Worm (Caenorhabditis elegans) whole organism, L3 larva: ENCODE data around the gene Y66D12A.24.

ENCODE experiments used
- R02D3.7 ChIP-seq: fragments of 150-350 bp; optimal IDR thresholded peaks from 2 replicates; lab custom pipeline; 2014; ENCODE audit warnings: missing biosample characterization, missing genetic modification characterization
- ZK546.5 ChIP-seq: sonication (generic microtip); optimal IDR thresholded peaks from 2 replicates; lab custom pipeline; 2017; ENCODE audit warnings: missing biosample characterization, missing genetic modification characterization
- aly-2 ChIP-seq: fragments of 150-350 bp; optimal IDR thresholded peaks from 2 replicates; lab custom pipeline; 2014; ENCODE audit warnings: missing biosample characterization, missing genetic modification characterization
- ceh-16 ChIP-seq: sonication (generic microtip); optimal IDR thresholded peaks from 2 replicates; lab custom pipeline; 2017; ENCODE audit warnings: missing biosample characterization, missing genetic modification characterization
- ceh-28 ChIP-seq: fragments of 150-350 bp; optimal IDR thresholded peaks from 2 replicates; lab custom pipeline; 2014; ENCODE audit warnings: missing biosample characterization, missing genetic modification reagents, missing genetic modification characterization
- egl-5 ChIP-seq: fragments of 150-350 bp; optimal IDR thresholded peaks from 2 replicates; lab custom pipeline; 2017; ENCODE audit warnings: missing biosample characterization, missing genetic modification reagents, missing genetic modification characterization, inconsistent platforms
- elt-1 ChIP-seq: fragments of 150-350 bp; optimal IDR thresholded peaks from 2 replicates; lab custom pipeline; 2014; ENCODE audit warnings: missing biosample characterization, missing genetic modification characterization
- elt-2 ChIP-seq: sonication (generic microtip); optimal IDR thresholded peaks from 2 replicates; lab custom pipeline; 2016; ENCODE audit warnings: missing genetic modification reagents, mild to moderate bottlenecking, missing genetic modification characterization, missing compliant biosample characterization
- elt-3 ChIP-seq, 3 experiments: fragments of 150-350 bp in 1 of 3; sonication (generic microtip) in 2 of 3; optimal IDR thresholded peaks; 2 replicates in 2 of 3; 4 replicates in 1 of 3; lab custom pipeline; 2014 to 2017; ENCODE audit warnings: missing biosample characterization in 3 of 3, missing genetic modification characterization in 3 of 3
- eor-1 ChIP-seq, 2 experiments: fragments of 150-350 bp; optimal IDR thresholded peaks; 2 replicates each; lab custom pipeline; 2014 to 2018; ENCODE audit warnings: missing biosample characterization in 2 of 2, missing genetic modification characterization in 2 of 2
- fkh-10 ChIP-seq: sonication (generic microtip); optimal IDR thresholded peaks from 2 replicates; lab custom pipeline; 2017; ENCODE audit warnings: missing biosample characterization, missing genetic modification reagents, missing genetic modification characterization
- fkh-2 ChIP-seq: fragments of 150-350 bp; optimal IDR thresholded peaks from 2 replicates; lab custom pipeline; 2014; ENCODE audit warnings: missing biosample characterization, missing genetic modification reagents, missing genetic modification characterization
- fos-1 ChIP-seq: fragments of 150-350 bp; optimal IDR thresholded peaks from 2 replicates; lab custom pipeline; 2014; ENCODE audit warnings: missing biosample characterization, missing genetic modification characterization
- hmg-11 ChIP-seq: sonication (generic microtip); optimal IDR thresholded peaks from 2 replicates; lab custom pipeline; 2016; ENCODE audit warnings: missing genetic modification characterization, missing compliant biosample characterization
- lin-15B ChIP-seq: fragments of 150-350 bp; optimal IDR thresholded peaks from 2 replicates; lab custom pipeline; 2014; ENCODE audit warnings: missing biosample characterization, missing genetic modification characterization
- lin-39 ChIP-seq: fragments of 150-350 bp; optimal IDR thresholded peaks from 2 replicates; lab custom pipeline; 2018; ENCODE audit warnings: missing biosample characterization, missing genetic modification reagents, missing genetic modification characterization
- lsy-12 ChIP-seq: sonication (generic microtip); optimal IDR thresholded peaks from 2 replicates; lab custom pipeline; 2016; ENCODE audit warnings: mild to moderate bottlenecking, missing genetic modification characterization, missing compliant biosample characterization
- mdl-1 ChIP-seq: fragments of 150-350 bp; optimal IDR thresholded peaks from 2 replicates; lab custom pipeline; 2014; ENCODE audit warnings: missing biosample characterization, missing genetic modification characterization
- mml-1 ChIP-seq: fragments of 150-350 bp; sonication (generic microtip); optimal IDR thresholded peaks from 3 replicates; lab custom pipeline; 2014; ENCODE audit warnings: missing biosample characterization, missing genetic modification characterization
- nhr-11 ChIP-seq: fragments of 150-350 bp; optimal IDR thresholded peaks from 2 replicates; lab custom pipeline; 2014; ENCODE audit warnings: missing biosample characterization, missing genetic modification characterization
- nhr-12 ChIP-seq: fragments of 150-350 bp; optimal IDR thresholded peaks from 2 replicates; lab custom pipeline; 2014; ENCODE audit warnings: missing biosample characterization, missing genetic modification characterization
- nhr-23 ChIP-seq: fragments of 150-350 bp; optimal IDR thresholded peaks from 2 replicates; lab custom pipeline; 2014; ENCODE audit warnings: missing biosample characterization, missing genetic modification reagents, missing genetic modification characterization
- nhr-237 ChIP-seq: fragments of 150-350 bp; optimal IDR thresholded peaks from 2 replicates; lab custom pipeline; 2014; ENCODE audit warnings: missing biosample characterization, missing genetic modification characterization
- nhr-25 ChIP-seq: sonication (generic microtip); optimal IDR thresholded peaks from 2 replicates; lab custom pipeline; 2017; ENCODE audit warnings: missing biosample characterization, missing genetic modification characterization
- nhr-28 ChIP-seq: fragments of 150-350 bp; optimal IDR thresholded peaks from 2 replicates; lab custom pipeline; 2014; ENCODE audit warnings: missing biosample characterization, missing genetic modification characterization
- nhr-43 ChIP-seq: sonication (generic microtip); optimal IDR thresholded peaks from 2 replicates; lab custom pipeline; 2016; ENCODE audit warnings: mild to moderate bottlenecking, missing genetic modification characterization, missing compliant biosample characterization; ENCODE audit not compliant: poor library complexity, severe bottlenecking
- nhr-67 ChIP-seq: fragments of 150-350 bp; optimal IDR thresholded peaks from 2 replicates; lab custom pipeline; 2014; ENCODE audit warnings: missing biosample characterization, missing genetic modification characterization
- nhr-76 ChIP-seq: fragments of 150-350 bp; sonication (generic microtip); optimal IDR thresholded peaks from 5 replicates; lab custom pipeline; 2014; ENCODE audit warnings: missing biosample characterization, missing genetic modification characterization
- pqm-1 ChIP-seq: fragments of 150-350 bp; optimal IDR thresholded peaks from 2 replicates; lab custom pipeline; 2017; ENCODE audit warnings: missing biosample characterization, missing genetic modification characterization, inconsistent platforms
- skn-1 ChIP-seq: fragments of 150-350 bp; optimal IDR thresholded peaks from 2 replicates; lab custom pipeline; 2014; ENCODE audit warnings: missing biosample characterization, missing genetic modification characterization
- snpc-4 ChIP-seq: fragments of 150-350 bp; optimal IDR thresholded peaks from 2 replicates; lab custom pipeline; 2014; ENCODE audit warnings: missing biosample characterization, missing genetic modification characterization
- unc-39 ChIP-seq: sonication (generic microtip); optimal IDR thresholded peaks from 4 replicates; lab custom pipeline; 2017; ENCODE audit warnings: missing biosample characterization, missing genetic modification characterization
- unc-62 ChIP-seq: fragments of 150-350 bp; sonication (generic microtip); optimal IDR thresholded peaks from 4 replicates; lab custom pipeline; 2014; ENCODE audit warnings: missing biosample characterization, missing genetic modification reagents, missing genetic modification characterization
- zag-1 ChIP-seq: fragments of 150-350 bp; optimal IDR thresholded peaks from 2 replicates; lab custom pipeline; 2014; ENCODE audit warnings: missing biosample characterization, missing genetic modification characterization
- ztf-11 ChIP-seq: fragments of 150-350 bp; optimal IDR thresholded peaks from 2 replicates; lab custom pipeline; 2014; ENCODE audit warnings: missing biosample characterization, missing genetic modification characterization

Gene Y66D12A.24

ce11 chrIII:11505621-11506020, 9.0 kb downstream of the Y66D12A.24 start:
- no peak for TF ChIP-seq fos-1 (tag; lab: Kevin White, UChicago)
- no peak for TF ChIP-seq aly-2 (tag; lab: Kevin White, UChicago)
- TF ChIP-seq R02D3.7 (tag; lab: Kevin White, UChicago) = no peak
- TF ChIP-seq nhr-11 = no peak
- TF ChIP-seq egl-5 = no peak
- TF ChIP-seq nhr-67 (tag; lab: Kevin White, UChicago) = no peak
- no peak for TF ChIP-seq nhr-43 (tag; lab: Kevin White, UChicago)
- TF ChIP-seq elt-3 (tag; optimal IDR thresholded peaks at IDR 0.05; lab: Kevin White, UChicago) = no peak

ce11 chrIII:11508816-11509215, 12.2 kb downstream of the Y66D12A.24 start, which contains the start of gene Y66D12A.19:
TSS of gene Y66D12A.19 (plus strand) at chrIII:11509081.
- TF ChIP-seq mdl-1 (tag; lab: Kevin White, UChicago) = no peak

- TF ChIP-seq fos-1 (tag; lab: Kevin White, UChicago) (no peak), ceh-16 (no peak), ceh-28 (tag; lab: Kevin White, UChicago) (no peak), nhr-12 (tag; lab: Kevin White, UChicago) (no peak), nhr-23 (no peak), R02D3.7 (tag; lab: Kevin White, UChicago) (no peak), unc-62 (no peak), nhr-28 (tag; lab: Kevin White, UChicago) (no peak), nhr-76 (tag; lab: Kevin White, UChicago) (no peak), fkh-2 (tag; lab: Kevin White, UChicago) (no peak), elt-2 (tag; lab: Kevin White, UChicago) (no peak), elt-3 (tag; optimal IDR thresholded peaks at IDR 0.05; lab: Kevin White, UChicago) (no peak), skn-1 (tag; lab: Kevin White, UChicago) (no peak), nhr-237 (tag; lab: Kevin White, UChicago) (no peak), zag-1 (tag; lab: Kevin White, UChicago) (no peak), snpc-4 (no peak), mml-1 (tag; lab: Kevin White, UChicago) (no peak)
Observed at ce11 chrIII:11510120-11510519, 13.5 kb downstream of the Y66D12A.24 start.

- TF ChIP-seq snpc-4 (no peak), mdl-1 (tag; lab: Kevin White, UChicago) (no peak), egl-5 (no peak), R02D3.7 (tag; lab: Kevin White, UChicago) (no peak), nhr-76 (tag; lab: Kevin White, UChicago) (no peak), unc-39 (tag; lab: Kevin White, UChicago) (no peak), nhr-43 (tag; lab: Kevin White, UChicago) (no peak), hmg-11 (tag; lab: Kevin White, UChicago) (no peak), lin-39 (tag; lab: Kevin White, UChicago) (no peak), nhr-12 (tag; lab: Kevin White, UChicago) (no peak), eor-1 (tag; optimal IDR thresholded peaks at IDR 0.05; lab: Kevin White, UChicago) (no peak), fos-1 (tag; lab: Kevin White, UChicago) (no peak), nhr-11 (no peak), lin-15B (tag; lab: Kevin White, UChicago) (no peak), ztf-11 (tag; lab: Kevin White, UChicago) (no peak), aly-2 (tag; lab: Kevin White, UChicago) (no peak), zag-1 (tag; lab: Kevin White, UChicago) (no peak), nhr-28 (tag; lab: Kevin White, UChicago) (no peak)
Observed at ce11 chrIII:11510826-11511225, 14.2 kb downstream of the Y66D12A.24 start.

- TF ChIP-seq zag-1 (tag; lab: Kevin White, UChicago) = no peak
- no peak for TF ChIP-seq lsy-12 (tag; lab: Kevin White, UChicago)
Observed at ce11 chrIII:11523504-11524025, 26.9 kb downstream of the Y66D12A.24 start, which contains the start of the genes Y66D12A.16 and such-1. TSS of gene Y66D12A.16 (plus strand) at chrIII:11523554. TSS of gene such-1 (minus strand) at chrIII:11523759.

ce11 chrIII:11524073-11524472, 27.4 kb downstream of the Y66D12A.24 start:
- TF ChIP-seq pqm-1 (no peak), fkh-2 (tag; lab: Kevin White, UChicago) (no peak), lin-15B (tag; lab: Kevin White, UChicago) (no peak), nhr-237 (tag; lab: Kevin White, UChicago) (no peak), ZK546.5 (tag; lab: Kevin White, UChicago) (no peak), zag-1 (tag; lab: Kevin White, UChicago) (no peak), ztf-11 (tag; lab: Kevin White, UChicago) (no peak), eor-1 (tag; optimal IDR thresholded peaks at IDR 0.05; lab: Kevin White, UChicago) (no peak), aly-2 (tag; lab: Kevin White, UChicago) (no peak), nhr-67 (tag; lab: Kevin White, UChicago) (no peak), elt-1 (no peak), nhr-28 (tag; lab: Kevin White, UChicago) (no peak), nhr-25 (tag; lab: Kevin White, UChicago) (no peak), fkh-10 (GFP tag; lab: Kevin White, UChicago) (no peak)
